Worm (Caenorhabditis elegans) whole organism, L2 larva: ENCODE results near the gene EEED8.12.
A peak's percentile ranks its signal among the peaks of the same experiment; 100 is the strongest.

Experiments
- C34F6.9 ChIP-seq: fragments of 150-350 bp; optimal IDR thresholded peaks from 2 replicates; lab custom pipeline; 2014; ENCODE audit warnings: missing biosample characterization, missing genetic modification characterization
- R02D3.7 ChIP-seq: fragments of 150-350 bp; optimal IDR thresholded peaks from 2 replicates; lab custom pipeline; 2014; ENCODE audit warnings: missing biosample characterization, missing genetic modification characterization
- Y55F3AM.14 ChIP-seq: fragments of 200-800 bp; sonication (Bioruptor generic); optimal IDR thresholded peaks from 2 replicates; lab custom pipeline; 2018; ENCODE audit warnings: mild to moderate bottlenecking, missing genetic modification characterization, missing compliant biosample characterization
- alr-1 ChIP-seq: fragments of 150-350 bp; optimal IDR thresholded peaks from 2 replicates; lab custom pipeline; 2014; ENCODE audit warnings: missing biosample characterization, missing genetic modification characterization
- ama-1 ChIP-seq: fragments of 150-350 bp; optimal IDR thresholded peaks from 2 replicates; lab custom pipeline; 2018; ENCODE audit warnings: inconsistent platforms
- blmp-1 ChIP-seq: sonication (generic microtip); optimal IDR thresholded peaks from 2 replicates; lab custom pipeline; 2017; ENCODE audit warnings: missing genetic modification characterization, mild to moderate bottlenecking, missing compliant biosample characterization, antibody characterized with exemption, moderate library complexity; ENCODE audit not compliant: insufficient read depth
- ceh-82 ChIP-seq: fragments of 150-350 bp; optimal IDR thresholded peaks from 2 replicates; lab custom pipeline; 2014; ENCODE audit warnings: missing biosample characterization, missing genetic modification characterization
- crh-2 ChIP-seq: sonication (generic microtip); optimal IDR thresholded peaks from 2 replicates; lab custom pipeline; 2017; ENCODE audit warnings: missing biosample characterization, missing genetic modification characterization
- dmd-4 ChIP-seq: sonication (generic microtip); optimal IDR thresholded peaks from 2 replicates; lab custom pipeline; 2017; ENCODE audit warnings: missing biosample characterization, missing genetic modification characterization
- egl-27 ChIP-seq: sonication (generic microtip); optimal IDR thresholded peaks from 3 replicates; lab custom pipeline; 2017; ENCODE audit warnings: missing biosample characterization, missing genetic modification reagents, missing genetic modification characterization
- fos-1 ChIP-seq: fragments of 150-350 bp; optimal IDR thresholded peaks from 2 replicates; lab custom pipeline; 2014; ENCODE audit warnings: missing biosample characterization, missing genetic modification characterization
- gmeb-1 ChIP-seq: fragments of 150-350 bp; optimal IDR thresholded peaks from 2 replicates; lab custom pipeline; 2014; ENCODE audit warnings: missing biosample characterization, missing genetic modification characterization
- lin-13 ChIP-seq: fragments of 150-350 bp; optimal IDR thresholded peaks from 2 replicates; lab custom pipeline; 2014; ENCODE audit warnings: missing biosample characterization, missing genetic modification reagents, missing genetic modification characterization
- lin-39 ChIP-seq: fragments of 150-350 bp; optimal IDR thresholded peaks from 2 replicates; lab custom pipeline; 2014; ENCODE audit warnings: missing biosample characterization, missing genetic modification reagents, missing genetic modification characterization
- lsy-2 ChIP-seq, 2 experiments: fragments of 150-350 bp in 1 of 2; sonication (generic microtip) in 1 of 2; optimal IDR thresholded peaks; 2 replicates each; lab custom pipeline; 2014 to 2017; ENCODE audit warnings: missing biosample characterization in 2 of 2, missing genetic modification characterization in 2 of 2
- mab-5 ChIP-seq: fragments of 150-350 bp; optimal IDR thresholded peaks from 2 replicates; lab custom pipeline; 2014; ENCODE audit warnings: missing biosample characterization, missing genetic modification characterization
- mbf-1 ChIP-seq: sonication (generic microtip); optimal IDR thresholded peaks from 2 replicates; lab custom pipeline; 2017; ENCODE audit warnings: missing biosample characterization, missing genetic modification characterization
- mdl-1 ChIP-seq, 2 experiments: fragments of 150-350 bp in 1 of 2; sonication (generic microtip) in 1 of 2; optimal IDR thresholded peaks; 2 replicates each; lab custom pipeline; 2017; ENCODE audit warnings: missing biosample characterization in 2 of 2, missing genetic modification characterization in 2 of 2
- nhr-10 ChIP-seq: sonication (generic microtip); optimal IDR thresholded peaks from 2 replicates; lab custom pipeline; 2017; ENCODE audit warnings: missing biosample characterization, missing genetic modification characterization
- nhr-129 ChIP-seq: fragments of 150-350 bp; optimal IDR thresholded peaks from 2 replicates; lab custom pipeline; 2014; ENCODE audit warnings: missing biosample characterization, missing genetic modification characterization
- nhr-21 ChIP-seq: fragments of 150-350 bp; optimal IDR thresholded peaks from 2 replicates; lab custom pipeline; 2014; ENCODE audit warnings: missing biosample characterization, missing genetic modification characterization
- nhr-23 ChIP-seq: fragments of 150-350 bp; optimal IDR thresholded peaks from 2 replicates; lab custom pipeline; 2014; ENCODE audit warnings: missing biosample characterization, missing genetic modification reagents, missing genetic modification characterization
- nhr-237 ChIP-seq: fragments of 150-350 bp; optimal IDR thresholded peaks from 2 replicates; lab custom pipeline; 2014; ENCODE audit warnings: missing biosample characterization, missing genetic modification characterization
- nhr-77 ChIP-seq: fragments of 150-350 bp; optimal IDR thresholded peaks from 2 replicates; lab custom pipeline; 2014; ENCODE audit warnings: missing biosample characterization, missing genetic modification characterization
- peb-1 ChIP-seq: fragments of 150-350 bp; optimal IDR thresholded peaks from 2 replicates; lab custom pipeline; 2014; ENCODE audit warnings: missing biosample characterization, missing genetic modification characterization
- sem-4 ChIP-seq: fragments of 150-350 bp; optimal IDR thresholded peaks from 2 replicates; lab custom pipeline; 2014; ENCODE audit warnings: missing biosample characterization, missing genetic modification reagents, missing genetic modification characterization
- skn-1 ChIP-seq: sonication (generic microtip); optimal IDR thresholded peaks from 2 replicates; lab custom pipeline; 2017; ENCODE audit warnings: missing biosample characterization, missing genetic modification characterization
- sma-3 ChIP-seq: sonication (generic microtip); optimal IDR thresholded peaks from 2 replicates; lab custom pipeline; 2016; ENCODE audit warnings: missing genetic modification reagents, missing genetic modification characterization, missing compliant biosample characterization
- sma-9 ChIP-seq, 2 experiments: fragments of 150-350 bp in 1 of 2; sonication (generic microtip) in 1 of 2; optimal IDR thresholded peaks; 2 replicates each; lab custom pipeline; 2014 to 2016; ENCODE audit warnings: missing genetic modification characterization in 2 of 2, mild to moderate bottlenecking in 1 of 2, missing biosample characterization in 1 of 2, missing compliant biosample characterization in 1 of 2, missing genetic modification reagents in 1 of 2, moderate library complexity in 1 of 2
- unc-39 ChIP-seq: fragments of 150-350 bp; optimal IDR thresholded peaks from 2 replicates; lab custom pipeline; 2014; ENCODE audit warnings: missing biosample characterization, missing genetic modification characterization
- unc-55 ChIP-seq: fragments of 150-350 bp; sonication (generic microtip); optimal IDR thresholded peaks from 3 replicates; lab custom pipeline; 2014; ENCODE audit warnings: missing biosample characterization, missing genetic modification reagents, missing genetic modification characterization
- unc-62 ChIP-seq: fragments of 150-350 bp; optimal IDR thresholded peaks from 2 replicates; lab custom pipeline; 2014; ENCODE audit warnings: missing biosample characterization, missing genetic modification reagents, missing genetic modification characterization
- zag-1 ChIP-seq: fragments of 150-350 bp; optimal IDR thresholded peaks from 2 replicates; lab custom pipeline; 2014; ENCODE audit warnings: missing biosample characterization, missing genetic modification characterization
- ztf-1 ChIP-seq: fragments of 200-800 bp; sonication (Bioruptor generic); conservative IDR thresholded peaks from 2 replicates; pipeline ENCODE4 v1.3.6; 2022; ENCODE audit warnings: missing genetic modification characterization, missing compliant biosample characterization
- ztf-11 ChIP-seq: sonication (generic microtip); optimal IDR thresholded peaks from 2 replicates; lab custom pipeline; 2017; ENCODE audit warnings: missing biosample characterization, missing genetic modification characterization
- ztf-4 ChIP-seq: fragments of 150-350 bp; optimal IDR thresholded peaks from 2 replicates; lab custom pipeline; 2014; ENCODE audit warnings: missing biosample characterization, missing genetic modification characterization

The EEED8.12 gene

ce11 chrII:5399201-5399600 lies 9.6 kb downstream of the EEED8.12 start, which contains the start of gene mog-5:
mog-5 (plus strand) TSS chrII:5399538.
- peak; percentile 12 for TF ChIP-seq sem-4 (tag; lab: Kevin White, UChicago)
- TF ChIP-seq C34F6.9 (tag; lab: Kevin White, UChicago), result peak; percentile 8
- TF ChIP-seq mbf-1, result no peak
- TF ChIP-seq dmd-4, result no peak
- TF ChIP-seq nhr-129, result no peak
- no peak for TF ChIP-seq Y55F3AM.14 (GFP tag; lab: Kevin White, UChicago)
- peak; percentile 45 for TF ChIP-seq unc-55 (GFP tag; lab: Kevin White, UChicago)
- peak; percentile 57 for TF ChIP-seq gmeb-1 (tag; lab: Kevin White, UChicago)

ce11 chrII:5398779-5399178 lies 10.0 kb downstream of the EEED8.12 start, which contains the start of gene fbxl-3:
fbxl-3 (minus strand) TSS chrII:5398902.
- TF ChIP-seq nhr-237 (tag; lab: Kevin White, UChicago) (no peak), nhr-129 (no peak)

ce11 chrII:5395594-5395993 lies 13.2 kb downstream of the EEED8.12 start, which contains the start of gene pink-1:
pink-1 (minus strand) TSS chrII:5395694.
- TF ChIP-seq ama-1 (no peak), mab-5 (tag; lab: Kevin White, UChicago) (no peak), lsy-2 (tag; optimal IDR thresholded peaks at IDR 0.05; lab: Kevin White, UChicago) (no peak), ztf-1 (GFP tag; lab: Robert Waterston, UW) (no peak), unc-62 (GFP tag; lab: Kevin White, UChicago) (no peak), dmd-4 (no peak)

ce11 chrII:5393090-5393489 lies 15.7 kb downstream of the EEED8.12 start, which contains the start of gene brap-2:
brap-2 (minus strand) TSS chrII:5393190.
- no peak for TF ChIP-seq crh-2 (tag; lab: Kevin White, UChicago)
- no peak for TF ChIP-seq egl-27
- TF ChIP-seq nhr-21 (tag; lab: Kevin White, UChicago), result no peak
- TF ChIP-seq mab-5 (tag; lab: Kevin White, UChicago), result no peak
- no peak for TF ChIP-seq R02D3.7 (tag; lab: Kevin White, UChicago)
- TF ChIP-seq skn-1 (tag; lab: Kevin White, UChicago), result no peak
- TF ChIP-seq nhr-10, result no peak
- TF ChIP-seq fos-1 (tag; lab: Kevin White, UChicago), result no peak
- TF ChIP-seq ztf-11 (tag; lab: Kevin White, UChicago), result no peak
- no peak for TF ChIP-seq nhr-77 (tag; lab: Kevin White, UChicago)
- no peak for TF ChIP-seq gmeb-1 (tag; lab: Kevin White, UChicago)
- no peak for TF ChIP-seq blmp-1
- no peak for TF ChIP-seq ztf-4 (tag; lab: Kevin White, UChicago)
- TF ChIP-seq unc-55 (GFP tag; lab: Kevin White, UChicago), result no peak
- TF ChIP-seq nhr-129, result no peak
- no peak for TF ChIP-seq nhr-23 (tag; lab: Kevin White, UChicago)
- no peak for TF ChIP-seq sma-9 (GFP tag; optimal IDR thresholded peaks at IDR 0.05; lab: Kevin White, UChicago)
- TF ChIP-seq sma-9 (tag; optimal IDR thresholded peaks at IDR 0.05; lab: Kevin White, UChicago), result no peak
- no peak for TF ChIP-seq lin-13 (GFP tag; lab: Kevin White, UChicago)
- TF ChIP-seq unc-39, result no peak

- TF ChIP-seq sma-3 (GFP tag; lab: Kevin White, UChicago), result no peak
- no peak for TF ChIP-seq unc-62 (GFP tag; lab: Kevin White, UChicago)
- TF ChIP-seq lin-39 (tag; lab: Kevin White, UChicago), result no peak
- TF ChIP-seq lin-13 (GFP tag; lab: Kevin White, UChicago), result no peak
- no peak for TF ChIP-seq alr-1 (tag; lab: Kevin White, UChicago)
- no peak for TF ChIP-seq gmeb-1 (tag; lab: Kevin White, UChicago)
- TF ChIP-seq peb-1 (tag; lab: Kevin White, UChicago), result no peak
- TF ChIP-seq zag-1 (tag; lab: Kevin White, UChicago), result no peak
- TF ChIP-seq mdl-1 (tag; optimal IDR thresholded peaks at IDR 0.05; lab: Kevin White, UChicago), result no peak
- TF ChIP-seq nhr-237 (tag; lab: Kevin White, UChicago), result no peak
- TF ChIP-seq blmp-1, result no peak
- TF ChIP-seq nhr-129, result no peak
- no peak for TF ChIP-seq unc-55 (GFP tag; lab: Kevin White, UChicago)
- no peak for TF ChIP-seq ceh-82
- TF ChIP-seq ztf-11 (tag; lab: Kevin White, UChicago), result no peak
- TF ChIP-seq, all 48 proteins: peak for 0
These were observed 17.4 kb downstream of the EEED8.12 start for ce11 chrII:5391447-5391846.
